Fruit fly (Drosophila melanogaster) whole organism, embryonic: ENCODE results near the gene Grip91.

Source experiments
- Asciz ChIP-seq: fragments of 200-800 bp; sonication (Bioruptor generic); optimal IDR thresholded peaks from 2 replicates; lab custom pipeline; 2017; ENCODE audit warnings: missing biosample characterization, mild to moderate bottlenecking, missing genetic modification characterization, missing genetic modification reagents
- Bgb ChIP-seq: fragments of 200-800 bp; sonication (Bioruptor generic); IDR thresholded peaks from 2 replicates; pipeline ENCODE4 v1.3.6; 2022; ENCODE audit warnings: missing biosample characterization, missing genetic modification characterization; ENCODE audit not compliant: partially characterized antibody
- BtbVII ChIP-seq: fragments of 200-800 bp; sonication (Bioruptor generic); optimal IDR thresholded peaks from 3 replicates; lab custom pipeline; 2017; ENCODE audit warnings: missing biosample characterization, mild to moderate bottlenecking, missing genetic modification characterization
- CG10462 ChIP-seq: fragments of 200-800 bp; sonication (Bioruptor generic); optimal IDR thresholded peaks from 2 replicates; lab custom pipeline; 2016; ENCODE audit warnings: missing biosample characterization, missing genetic modification characterization
- CG11456 ChIP-seq: fragments of 200-800 bp; sonication (Bioruptor generic); IDR thresholded peaks from 3 replicates; pipeline ENCODE4 v1.3.6; 2022; ENCODE audit warnings: missing biosample characterization, missing genetic modification characterization
- CG14014 ChIP-seq: fragments of 200-800 bp; sonication (Bioruptor generic); IDR thresholded peaks from 2 replicates; pipeline ENCODE4 v1.3.6; 2022; ENCODE audit warnings: missing biosample characterization, missing genetic modification characterization
- CG15011 ChIP-seq: fragments of 200-800 bp; sonication (Bioruptor generic); optimal IDR thresholded peaks from 3 replicates; lab custom pipeline; 2018; ENCODE audit warnings: missing biosample characterization, mild to moderate bottlenecking, missing genetic modification characterization
- CG16863 ChIP-seq: fragments of 200-800 bp; sonication (Bioruptor generic); optimal IDR thresholded peaks from 3 replicates; lab custom pipeline; 2016; ENCODE audit warnings: missing biosample characterization, missing genetic modification characterization
- CG2116 ChIP-seq: fragments of 200-800 bp; sonication (Bioruptor generic); optimal IDR thresholded peaks from 3 replicates; lab custom pipeline; 2018; ENCODE audit warnings: missing biosample characterization, mild to moderate bottlenecking, missing genetic modification characterization
- CG31224 ChIP-seq: fragments of 200-800 bp; sonication (Bioruptor generic); IDR thresholded peaks from 2 replicates; pipeline ENCODE4 v1.3.6; 2022; ENCODE audit warnings: missing biosample characterization, missing genetic modification characterization
- CG33557 ChIP-seq: fragments of 200-800 bp; sonication (Bioruptor generic); optimal IDR thresholded peaks from 2 replicates; lab custom pipeline; 2019; ENCODE audit warnings: missing biosample characterization, mild to moderate bottlenecking, missing genetic modification characterization, moderate library complexity
- CG34422 ChIP-seq: fragments of 200-800 bp; sonication (Bioruptor generic); IDR thresholded peaks from 3 replicates; pipeline ENCODE4 v1.3.6; 2022; ENCODE audit warnings: missing biosample characterization, missing genetic modification characterization
- CG7928 ChIP-seq: fragments of 200-800 bp; sonication (Bioruptor generic); optimal IDR thresholded peaks from 2 replicates; lab custom pipeline; 2017; ENCODE audit warnings: missing biosample characterization, mild to moderate bottlenecking, missing genetic modification characterization
- CG8944 ChIP-seq: fragments of 200-800 bp; sonication (Bioruptor generic); optimal IDR thresholded peaks from 3 replicates; lab custom pipeline; 2016; ENCODE audit warnings: missing biosample characterization, missing genetic modification characterization
- D19A ChIP-seq: fragments of 200-800 bp; optimal IDR thresholded peaks from 3 replicates; lab custom pipeline; 2019; ENCODE audit warnings: missing biosample characterization, mild to moderate bottlenecking, missing genetic modification characterization, moderate library complexity
- D19B ChIP-seq: fragments of 200-800 bp; sonication (Bioruptor generic); optimal IDR thresholded peaks from 2 replicates; lab custom pipeline; 2017; ENCODE audit warnings: missing biosample characterization, mild to moderate bottlenecking, missing genetic modification characterization
- Dad ChIP-seq: fragments of 200-800 bp; sonication (Bioruptor generic); optimal IDR thresholded peaks from 3 replicates; lab custom pipeline; 2016; ENCODE audit warnings: missing biosample characterization, missing genetic modification characterization
- Dip2 ChIP-seq: fragments of 200-800 bp; sonication (Bioruptor generic); IDR thresholded peaks from 2 replicates; pipeline ENCODE4 v1.3.6; 2022; ENCODE audit warnings: missing biosample characterization, missing genetic modification characterization
- Doc3 ChIP-seq: fragments of 200-800 bp; sonication (Bioruptor generic); IDR thresholded peaks from 3 replicates; pipeline ENCODE4 v1.3.6; 2022; ENCODE audit warnings: missing biosample characterization, missing genetic modification characterization; ENCODE audit not compliant: partially characterized antibody
- Dref ChIP-seq: fragments of 200-800 bp; sonication (Bioruptor generic); IDR thresholded peaks from 2 replicates; pipeline ENCODE4 v1.3.6; 2022; ENCODE audit warnings: missing biosample characterization, missing genetic modification characterization
- HLH3B ChIP-seq: fragments of 200-800 bp; sonication (Bioruptor generic); IDR thresholded peaks from 2 replicates; pipeline ENCODE4 v1.3.6; 2022; ENCODE audit warnings: missing biosample characterization, missing genetic modification characterization
- Hsf ChIP-seq: fragments of 200-800 bp; sonication (Bioruptor generic); optimal IDR thresholded peaks from 3 replicates; lab custom pipeline; 2016; ENCODE audit warnings: missing biosample characterization, missing genetic modification characterization
- MTF-1 ChIP-seq: fragments of 200-800 bp; sonication (Bioruptor generic); optimal IDR thresholded peaks from 2 replicates; lab custom pipeline; 2018; ENCODE audit warnings: missing biosample characterization, mild to moderate bottlenecking, missing genetic modification characterization, borderline replicate concordance
- Max ChIP-seq: fragments of 200-800 bp; sonication (Bioruptor generic); optimal IDR thresholded peaks from 2 replicates; lab custom pipeline; 2016; ENCODE audit warnings: missing biosample characterization, mild to moderate bottlenecking, missing genetic modification characterization
- Six4 ChIP-seq: fragments of 200-800 bp; sonication (Bioruptor generic); optimal IDR thresholded peaks from 2 replicates; lab custom pipeline; 2016; ENCODE audit warnings: missing biosample characterization, missing genetic modification characterization
- Spps ChIP-seq: fragments of 200-800 bp; sonication (Bioruptor generic); optimal IDR thresholded peaks from 2 replicates; lab custom pipeline; 2018; ENCODE audit warnings: missing biosample characterization, mild to moderate bottlenecking, missing genetic modification characterization
- Usf ChIP-seq: fragments of 200-800 bp; sonication (Bioruptor generic); optimal IDR thresholded peaks from 2 replicates; lab custom pipeline; 2017; ENCODE audit warnings: missing genotype, missing biosample characterization, missing genetic modification characterization
- Vsx1 ChIP-seq: fragments of 200-800 bp; sonication (Bioruptor generic); optimal IDR thresholded peaks from 2 replicates; lab custom pipeline; 2017; ENCODE audit warnings: missing biosample characterization, mild to moderate bottlenecking, missing genetic modification characterization, missing genetic modification reagents
- al ChIP-seq: fragments of 200-800 bp; sonication (Bioruptor generic); IDR thresholded peaks from 2 replicates; pipeline ENCODE4 v1.3.6; 2022; ENCODE audit warnings: missing biosample characterization, missing genetic modification characterization
- ara ChIP-seq: fragments of 200-800 bp; sonication (Bioruptor generic); IDR thresholded peaks from 2 replicates; pipeline ENCODE4 v1.3.6; 2022; ENCODE audit warnings: missing biosample characterization, missing genetic modification characterization
- az2 ChIP-seq: fragments of 200-800 bp; sonication (Bioruptor generic); optimal IDR thresholded peaks from 3 replicates; lab custom pipeline; 2016; ENCODE audit warnings: missing biosample characterization, missing genetic modification characterization
- cg ChIP-seq: fragments of 200-800 bp; sonication (Bioruptor generic); optimal IDR thresholded peaks from 3 replicates; lab custom pipeline; 2019; ENCODE audit warnings: missing biosample characterization, mild to moderate bottlenecking, missing genetic modification characterization, moderate library complexity
- chinmo ChIP-seq: fragments of 200-800 bp; sonication (Bioruptor generic); IDR thresholded peaks from 4 replicates; pipeline ENCODE4 v1.3.6; 2022; ENCODE audit warnings: missing biosample characterization, missing genetic modification characterization; ENCODE audit not compliant: partially characterized antibody
- crol ChIP-seq: fragments of 200-800 bp; sonication (Bioruptor generic); IDR thresholded peaks from 2 replicates; pipeline ENCODE4 v1.3.6; 2022; ENCODE audit warnings: missing biosample characterization, missing genetic modification characterization
- dan ChIP-seq: fragments of 200-800 bp; sonication (Bioruptor generic); IDR thresholded peaks from 2 replicates; pipeline ENCODE4 v1.3.6; 2022; ENCODE audit warnings: missing biosample characterization, missing genetic modification characterization
- fd3F ChIP-seq: fragments of 200-800 bp; sonication (Bioruptor generic); optimal IDR thresholded peaks from 2 replicates; lab custom pipeline; 2018; ENCODE audit warnings: missing biosample characterization, mild to moderate bottlenecking, missing genetic modification characterization, moderate library complexity
- gcm ChIP-seq: fragments of 200-800 bp; sonication (Bioruptor generic); optimal IDR thresholded peaks from 2 replicates; lab custom pipeline; 2019; ENCODE audit warnings: missing biosample characterization, mild to moderate bottlenecking, missing genetic modification characterization, moderate library complexity
- gcm2 ChIP-seq: fragments of 200-800 bp; sonication (Bioruptor generic); optimal IDR thresholded peaks from 2 replicates; lab custom pipeline; 2016; ENCODE audit warnings: missing biosample characterization, missing genetic modification characterization
- gem ChIP-seq: fragments of 200-800 bp; sonication (Bioruptor generic); optimal IDR thresholded peaks from 2 replicates; lab custom pipeline; 2019; ENCODE audit warnings: missing biosample characterization, mild to moderate bottlenecking, missing genetic modification characterization, moderate library complexity
- klu ChIP-seq: fragments of 200-800 bp; sonication (Bioruptor generic); IDR thresholded peaks from 2 replicates; pipeline ENCODE4 v1.3.6; 2022; ENCODE audit warnings: missing biosample characterization, missing genetic modification characterization
- lola ChIP-seq, 3 experiments: fragments of >200 bp in 2 of 3; fragments of 200-800 bp in 1 of 3; sonication (Bioruptor generic) in 1 of 3; optimal IDR thresholded peaks; 2 replicates each; lab custom pipeline; 2017 to 2019; ENCODE audit warnings: missing biosample characterization in 3 of 3, missing genetic modification characterization in 3 of 3, mild to moderate bottlenecking in 1 of 3, moderate library complexity in 1 of 3
- nau ChIP-seq: fragments of 200-800 bp; sonication (Bioruptor generic); optimal IDR thresholded peaks from 3 replicates; lab custom pipeline; 2017; ENCODE audit warnings: missing biosample characterization, mild to moderate bottlenecking, missing genetic modification characterization, missing genetic modification reagents
- nom ChIP-seq: fragments of 200-800 bp; sonication (Bioruptor generic); optimal IDR thresholded peaks from 2 replicates; lab custom pipeline; 2017; ENCODE audit warnings: missing biosample characterization, missing genetic modification characterization, mild to moderate bottlenecking, moderate library complexity, missing genetic modification reagents
- pb ChIP-seq: fragments of 200-800 bp; sonication (Bioruptor generic); optimal IDR thresholded peaks from 3 replicates; lab custom pipeline; 2016; ENCODE audit warnings: missing biosample characterization, missing genetic modification characterization
- pho ChIP-seq: fragments of 200-800 bp; sonication (Bioruptor generic); optimal IDR thresholded peaks from 2 replicates; lab custom pipeline; 2016; ENCODE audit warnings: missing biosample characterization, missing genetic modification characterization
- pum ChIP-seq: fragments of 200-800 bp; sonication (Bioruptor generic); optimal IDR thresholded peaks from 2 replicates; lab custom pipeline; 2016; ENCODE audit warnings: missing biosample characterization, missing genetic modification characterization
- shn ChIP-seq: fragments of 200-800 bp; sonication (Bioruptor generic); optimal IDR thresholded peaks from 3 replicates; lab custom pipeline; 2016; ENCODE audit warnings: missing biosample characterization, missing genetic modification characterization
- sna ChIP-seq: fragments of 200-800 bp; sonication (Bioruptor generic); IDR thresholded peaks from 2 replicates; pipeline ENCODE4 v1.3.6; 2022; ENCODE audit warnings: missing biosample characterization, missing genetic modification characterization; ENCODE audit not compliant: partially characterized antibody
- tna ChIP-seq: fragments of 200-800 bp; sonication (Bioruptor generic); IDR thresholded peaks from 2 replicates; pipeline ENCODE4 v1.3.6; 2022; ENCODE audit warnings: missing biosample characterization, missing genetic modification characterization; ENCODE audit not compliant: partially characterized antibody
- twi ChIP-seq: fragments of 200-800 bp; optimal IDR thresholded peaks from 2 replicates; lab custom pipeline; 2019; ENCODE audit warnings: missing biosample characterization, mild to moderate bottlenecking, missing genetic modification characterization, moderate library complexity

Gene Grip91

DNA sequence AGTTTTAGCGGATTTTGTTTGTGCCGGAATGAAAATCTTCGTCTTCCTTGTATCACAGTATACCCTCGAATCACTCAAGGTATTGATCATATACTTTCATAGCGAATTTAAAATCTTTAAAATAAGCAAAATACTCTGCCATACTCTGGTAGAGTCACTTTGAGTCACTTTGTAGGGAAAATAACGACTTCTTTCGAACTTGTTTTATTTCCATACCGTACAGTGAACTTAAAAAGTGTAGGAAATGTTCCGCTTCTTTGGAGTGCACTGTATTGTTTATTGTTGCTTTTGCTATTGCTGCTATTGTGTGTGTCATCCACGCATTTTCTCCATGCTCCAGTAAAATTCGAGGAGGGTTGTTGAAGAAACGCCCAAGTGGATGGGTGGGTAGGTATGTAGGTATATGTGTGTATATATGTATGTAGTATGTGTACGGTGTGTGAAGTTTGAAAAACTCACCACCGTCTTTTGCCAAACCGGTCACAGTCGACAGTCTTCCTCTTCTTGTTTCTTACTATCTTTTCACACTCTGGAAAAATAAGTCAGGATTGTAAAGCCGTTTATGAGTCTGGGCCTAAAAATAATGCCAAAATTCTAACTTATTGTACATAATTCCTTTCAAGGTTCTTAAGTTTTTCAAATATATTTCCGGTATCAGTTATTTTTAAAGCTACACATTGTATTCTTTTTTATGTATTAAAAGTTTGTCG lies 44.6 kb upstream of the Grip91 start (continued):
- TF ChIP-seq tna (GFP tag; lab: Robert Waterston, UW) (no peak), CG31224 (GFP tag; lab: Robert Waterston, UW) (no peak), crol (GFP tag; lab: Robert Waterston, UW) (no peak), Hsf (GFP tag; lab: Kevin White, UChicago) (peak; percentile 33), CG15011 (GFP tag; lab: Kevin White, UChicago) (no peak), al (GFP tag; lab: Robert Waterston, UW) (no peak), CG2116 (GFP tag; lab: Kevin White, UChicago) (no peak), Max (GFP tag; lab: Kevin White, UChicago) (no peak), gcm (GFP tag; lab: Kevin White, UChicago) (no peak), Spps (tag; lab: Kevin White, UChicago) (no peak), fd3F (no peak), Dref (no peak), CG14014 (GFP tag; lab: Robert Waterston, UW) (no peak), Usf (no peak), pum (GFP tag; lab: Kevin White, UChicago) (peak; percentile 24), az2 (peak; percentile 15), shn (no peak), CG7928 (no peak), HLH3B (GFP tag; lab: Robert Waterston, UW) (0 out of 2 replicates have a peak, but pooled peaks have one; percentile 30), CG33557 (GFP tag; lab: Kevin White, UChicago) (no peak), nau (no peak), gem (peak; percentile 61), gcm2 (GFP tag; lab: Kevin White, UChicago) (no peak), Bgb (GFP tag; lab: Robert Waterston, UW) (no peak), CG34422 (no peak), CG8944 (GFP tag; lab: Kevin White, UChicago) (no peak), Doc3 (GFP tag; lab: Robert Waterston, UW) (no peak), D19A (tag; lab: Kevin White, UChicago) (peak; percentile 61), Six4 (GFP tag; lab: Kevin White, UChicago) (no peak), Dip2 (GFP tag; lab: Robert Waterston, UW) (no peak), lola (GFP tag; optimal IDR thresholded peaks at IDR 0.05; lab: Kevin White, UChicago) (peak in 1 of 3 experiments; percentile 25), chinmo (GFP tag; lab: Robert Waterston, UW) (no peak), pb (GFP tag; lab: Kevin White, UChicago) (no peak), MTF-1 (GFP tag; lab: Kevin White, UChicago) (no peak), cg (peak; percentile 34), sna (GFP tag; lab: Robert Waterston, UW) (no peak), pho (GFP tag; lab: Kevin White, UChicago) (no peak), CG11456 (GFP tag; lab: Robert Waterston, UW) (no peak), twi (tag; lab: Kevin White, UChicago) (no peak), Asciz (GFP tag; lab: Kevin White, UChicago) (no peak), Dad (no peak), BtbVII (GFP tag; lab: Kevin White, UChicago) (peak; percentile 24), ara (GFP tag; lab: Robert Waterston, UW) (no peak), CG10462 (GFP tag; lab: Kevin White, UChicago) (no peak), klu (GFP tag; lab: Robert Waterston, UW) (no peak), CG16863 (GFP tag; lab: Kevin White, UChicago) (peak; percentile 17), Vsx1 (no peak), nom (GFP tag; lab: Kevin White, UChicago) (no peak), D19B (peak; percentile 29), dan (GFP tag; lab: Robert Waterston, UW) (no peak)
